Worm (Caenorhabditis elegans): ENCODE results near the gene C23H3.2.

ce11 chrII:60049-60448 lies 1.1 kb upstream of the C23H3.2 start:
- no peak for TF ChIP-seq tra-4 (tag; optimal IDR thresholded peaks at IDR 0.05)
- no peak for TF ChIP-seq F13C5.2 (tag; optimal IDR thresholded peaks at IDR 0.05)
